Worm (Caenorhabditis elegans) whole organism, L1 larva: ENCODE results near the gene msp-63.

Source experiments
- C04F5.9 ChIP-seq: sonication (generic microtip); optimal IDR thresholded peaks from 2 replicates; lab custom pipeline; 2016; ENCODE audit warnings: missing genetic modification characterization, missing compliant biosample characterization
- C34B4.2 ChIP-seq: sonication (generic microtip); optimal IDR thresholded peaks from 2 replicates; lab custom pipeline; 2017; ENCODE audit warnings: mild to moderate bottlenecking, missing genetic modification characterization, missing compliant biosample characterization
- Y116A8C.19 ChIP-seq: sonication (generic microtip); optimal IDR thresholded peaks from 2 replicates; lab custom pipeline; 2016; ENCODE audit warnings: missing compliant biosample characterization, missing genetic modification characterization, borderline replicate concordance
- aha-1 ChIP-seq: fragments of 150-350 bp; optimal IDR thresholded peaks from 2 replicates; lab custom pipeline; 2014; ENCODE audit warnings: missing biosample characterization, missing genetic modification characterization
- alr-1 ChIP-seq: fragments of 200-800 bp; sonication (Bioruptor generic); optimal IDR thresholded peaks from 2 replicates; lab custom pipeline; 2018; ENCODE audit warnings: borderline replicate concordance, mild to moderate bottlenecking, missing genetic modification characterization, missing compliant biosample characterization
- aly-2 ChIP-seq: fragments of 150-350 bp; optimal IDR thresholded peaks from 2 replicates; lab custom pipeline; 2014; ENCODE audit warnings: missing biosample characterization, missing genetic modification characterization
- blmp-1 ChIP-seq: fragments of 150-350 bp; optimal IDR thresholded peaks from 2 replicates; lab custom pipeline; 2014; ENCODE audit warnings: missing biosample characterization, missing genetic modification characterization
- ceh-63 ChIP-seq: fragments of 200-800 bp; sonication (Bioruptor generic); optimal IDR thresholded peaks from 2 replicates; lab custom pipeline; 2018; ENCODE audit warnings: mild to moderate bottlenecking, missing genetic modification characterization, missing compliant biosample characterization
- ceh-8 ChIP-seq: fragments of 200-800 bp; sonication (Bioruptor generic); optimal IDR thresholded peaks from 2 replicates; lab custom pipeline; 2018; ENCODE audit warnings: mild to moderate bottlenecking, missing genetic modification characterization, moderate library complexity, missing compliant biosample characterization
- ceh-88 ChIP-seq: fragments of 200-800 bp; sonication (Bioruptor generic); IDR thresholded peaks from 2 replicates; pipeline ENCODE4 v1.3.6; 2022; ENCODE audit warnings: missing genetic modification characterization, missing compliant biosample characterization
- ces-1 ChIP-seq: fragments of 150-350 bp; optimal IDR thresholded peaks from 2 replicates; lab custom pipeline; 2014; ENCODE audit warnings: missing biosample characterization, missing genetic modification reagents, missing genetic modification characterization
- efl-3 ChIP-seq: fragments of 200-800 bp; sonication (Bioruptor generic); optimal IDR thresholded peaks from 2 replicates; lab custom pipeline; 2018; ENCODE audit warnings: mild to moderate bottlenecking, missing genetic modification characterization, missing compliant biosample characterization
- egl-13 ChIP-seq: sonication (generic microtip); optimal IDR thresholded peaks from 2 replicates; lab custom pipeline; 2016; ENCODE audit warnings: missing genotype, missing genetic modification reagents, missing genetic modification characterization, missing compliant biosample characterization
- egl-27 ChIP-seq, 2 experiments: fragments of 150-350 bp in 1 of 2; sonication (generic microtip); optimal IDR thresholded peaks; 3 replicates each; lab custom pipeline; 2017 to 2018; ENCODE audit warnings: missing biosample characterization in 2 of 2, missing genetic modification characterization in 2 of 2, missing genetic modification reagents in 2 of 2
- elt-2 ChIP-seq: sonication (generic microtip); optimal IDR thresholded peaks from 2 replicates; lab custom pipeline; 2016; ENCODE audit warnings: missing genetic modification characterization, mild to moderate bottlenecking, inconsistent platforms, missing compliant biosample characterization, missing genetic modification reagents
- elt-3 ChIP-seq, 6 experiments: fragments of 150-350 bp in 1 of 6; sonication (generic microtip); optimal IDR thresholded peaks; 2 replicates each; lab custom pipeline; 2017 to 2018; ENCODE audit warnings: missing biosample characterization in 6 of 6, missing genetic modification characterization in 6 of 6, inconsistent platforms in 1 of 6
- fkh-8 ChIP-seq: sonication (generic microtip); optimal IDR thresholded peaks from 2 replicates; lab custom pipeline; 2016; ENCODE audit warnings: mild to moderate bottlenecking, missing genetic modification characterization, missing compliant biosample characterization
- fos-1 ChIP-seq: fragments of 150-350 bp; optimal IDR thresholded peaks from 2 replicates; lab custom pipeline; 2014; ENCODE audit warnings: missing biosample characterization, missing genetic modification characterization
- grh-1 ChIP-seq: fragments of 200-800 bp; sonication (Bioruptor generic); IDR thresholded peaks from 2 replicates; pipeline ENCODE4 v1.3.6; 2022; ENCODE audit warnings: missing genetic modification reagents, missing genetic modification characterization, missing compliant biosample characterization
- hlh-17 ChIP-seq: fragments of 200-800 bp; sonication (Bioruptor generic); optimal IDR thresholded peaks from 2 replicates; lab custom pipeline; 2018; ENCODE audit warnings: missing genetic modification characterization, mild to moderate bottlenecking, missing compliant biosample characterization, moderate library complexity, borderline replicate concordance
- jun-1 ChIP-seq: fragments of 150-350 bp; optimal IDR thresholded peaks from 2 replicates; lab custom pipeline; 2014; ENCODE audit warnings: missing biosample characterization, missing genetic modification reagents, missing genetic modification characterization
- lin-13 ChIP-seq: fragments of 150-350 bp; optimal IDR thresholded peaks from 2 replicates; lab custom pipeline; 2014; ENCODE audit warnings: missing biosample characterization, missing genetic modification reagents, missing genetic modification characterization
- lin-15B ChIP-seq: fragments of 150-350 bp; sonication (generic microtip); optimal IDR thresholded peaks from 3 replicates; lab custom pipeline; 2014; ENCODE audit warnings: missing biosample characterization, missing genetic modification characterization
- lin-35 ChIP-seq, 2 experiments: fragments of 150-350 bp; optimal IDR thresholded peaks; 2 replicates each; lab custom pipeline; 2014; ENCODE audit warnings: missing biosample characterization in 2 of 2, missing genetic modification characterization in 2 of 2, missing genetic modification reagents in 2 of 2
- lir-3 ChIP-seq: sonication (generic microtip); optimal IDR thresholded peaks from 2 replicates; lab custom pipeline; 2016; ENCODE audit warnings: mild to moderate bottlenecking, missing genetic modification characterization, moderate library complexity, missing compliant biosample characterization; ENCODE audit not compliant: poor library complexity
- lsy-2 ChIP-seq, 2 experiments: fragments of 150-350 bp; optimal IDR thresholded peaks; 2 replicates each; lab custom pipeline; 2014; ENCODE audit warnings: missing biosample characterization in 2 of 2, missing genetic modification characterization in 2 of 2
- mef-2 ChIP-seq: fragments of 150-350 bp; optimal IDR thresholded peaks from 2 replicates; lab custom pipeline; 2014; ENCODE audit warnings: missing biosample characterization, missing genetic modification characterization
- mep-1 ChIP-seq: fragments of 150-350 bp; optimal IDR thresholded peaks from 2 replicates; lab custom pipeline; 2014; ENCODE audit warnings: missing biosample characterization, missing genetic modification characterization
- nhr-11 ChIP-seq: fragments of 150-350 bp; optimal IDR thresholded peaks from 2 replicates; lab custom pipeline; 2014; ENCODE audit warnings: missing biosample characterization, missing genetic modification characterization
- nhr-19 ChIP-seq: fragments of 200-800 bp; sonication (Bioruptor generic); conservative IDR thresholded peaks from 2 replicates; pipeline ENCODE4 v1.3.6; 2022; ENCODE audit warnings: missing genetic modification characterization, missing compliant biosample characterization
- nhr-28 ChIP-seq: fragments of 150-350 bp; optimal IDR thresholded peaks from 2 replicates; lab custom pipeline; 2014; ENCODE audit warnings: missing biosample characterization, missing genetic modification characterization
- nhr-76 ChIP-seq: sonication (generic microtip); optimal IDR thresholded peaks from 2 replicates; lab custom pipeline; 2017; ENCODE audit warnings: missing biosample characterization, missing genetic modification characterization
- nhr-84 ChIP-seq: sonication (generic microtip); optimal IDR thresholded peaks from 2 replicates; lab custom pipeline; 2017; ENCODE audit warnings: missing biosample characterization, missing genetic modification characterization
- nhr-85 ChIP-seq: sonication (generic microtip); peaks from one replicate; lab custom pipeline; 2016; ENCODE audit warnings: missing genetic modification characterization, inconsistent platforms, missing compliant biosample characterization
- nhr-90 ChIP-seq: sonication (generic microtip); optimal IDR thresholded peaks from 2 replicates; lab custom pipeline; 2016; ENCODE audit warnings: mild to moderate bottlenecking, missing genetic modification characterization, missing compliant biosample characterization; ENCODE audit not compliant: poor library complexity
- rnt-1 ChIP-seq: sonication (generic microtip); optimal IDR thresholded peaks from 2 replicates; lab custom pipeline; 2016; ENCODE audit warnings: mild to moderate bottlenecking, missing genetic modification characterization, moderate library complexity, missing compliant biosample characterization
- snu-23 ChIP-seq: sonication (generic microtip); optimal IDR thresholded peaks from 2 replicates; lab custom pipeline; 2016; ENCODE audit warnings: missing genetic modification characterization, missing compliant biosample characterization
- sox-4 ChIP-seq: sonication (generic microtip); optimal IDR thresholded peaks from 2 replicates; lab custom pipeline; 2016; ENCODE audit warnings: missing genetic modification characterization, missing compliant biosample characterization
- sup-37 ChIP-seq: fragments of 200-800 bp; sonication (Bioruptor generic); optimal IDR thresholded peaks from 2 replicates; lab custom pipeline; 2018; ENCODE audit warnings: mild to moderate bottlenecking, missing genetic modification characterization, missing compliant biosample characterization
- swsn-7 ChIP-seq: sonication (generic microtip); optimal IDR thresholded peaks from 2 replicates; lab custom pipeline; 2016; ENCODE audit warnings: missing genetic modification characterization, missing compliant biosample characterization
- tlp-1 ChIP-seq: fragments of 150-350 bp; optimal IDR thresholded peaks from 2 replicates; lab custom pipeline; 2014; ENCODE audit warnings: missing biosample characterization, missing genetic modification characterization
- vab-15 ChIP-seq: sonication (generic microtip); optimal IDR thresholded peaks from 2 replicates; lab custom pipeline; 2017; ENCODE audit warnings: missing genotype, mild to moderate bottlenecking, missing genetic modification characterization, missing compliant biosample characterization
- xbp-1 ChIP-seq: sonication (generic microtip); optimal IDR thresholded peaks from 2 replicates; lab custom pipeline; 2016; ENCODE audit warnings: missing genetic modification characterization, missing compliant biosample characterization
- zag-1 ChIP-seq: fragments of 150-350 bp; optimal IDR thresholded peaks from 2 replicates; lab custom pipeline; 2014; ENCODE audit warnings: missing biosample characterization, missing genetic modification characterization
- ztf-11 ChIP-seq, 2 experiments: sonication (generic microtip); optimal IDR thresholded peaks; 2 replicates each; lab custom pipeline; 2016 to 2017; ENCODE audit warnings: missing genetic modification characterization in 2 of 2, missing biosample characterization in 1 of 2, missing compliant biosample characterization in 1 of 2
- ztf-4 ChIP-seq: fragments of 150-350 bp; optimal IDR thresholded peaks from 2 replicates; lab custom pipeline; 2014; ENCODE audit warnings: missing biosample characterization, missing genetic modification characterization

Gene msp-63

DNA sequence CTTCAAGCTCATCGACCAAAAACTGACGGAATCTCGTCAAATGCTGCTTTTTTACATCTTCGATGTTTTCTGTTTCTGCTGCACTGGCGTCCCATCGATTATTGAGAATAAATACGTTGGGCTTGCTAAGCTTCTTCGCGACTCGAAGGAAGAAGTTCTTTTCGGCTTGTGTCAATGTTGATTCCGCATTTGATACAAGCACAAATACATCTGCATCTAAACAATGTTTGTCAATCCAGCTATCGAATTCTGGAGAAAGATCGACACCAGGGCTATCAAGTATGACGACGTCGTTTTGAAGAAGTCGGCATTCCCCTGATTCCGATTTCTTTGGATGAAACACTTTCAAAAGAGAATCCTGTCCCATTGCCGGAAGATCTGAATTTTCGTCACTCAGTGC, 37.9 kb upstream of the msp-63 start:
- TF ChIP-seq nhr-84 (tag; lab: Kevin White, UChicago) (no peak), nhr-19 (GFP tag; lab: Robert Waterston, UW) (no peak), Y116A8C.19 (no peak), lin-13 (GFP tag; lab: Kevin White, UChicago) (no peak), egl-13 (no peak), C04F5.9 (no peak), blmp-1 (tag; lab: Kevin White, UChicago) (no peak), zag-1 (no peak), sup-37 (GFP tag; lab: Kevin White, UChicago) (no peak), xbp-1 (tag; lab: Kevin White, UChicago) (no peak), nhr-85 (tag; lab: Kevin White, UChicago) (no peak), efl-3 (GFP tag; lab: Kevin White, UChicago) (no peak), hlh-17 (GFP tag; lab: Kevin White, UChicago) (no peak), lir-3 (tag; lab: Kevin White, UChicago) (no peak), grh-1 (GFP tag; lab: Robert Waterston, UW) (no peak)

DNA sequence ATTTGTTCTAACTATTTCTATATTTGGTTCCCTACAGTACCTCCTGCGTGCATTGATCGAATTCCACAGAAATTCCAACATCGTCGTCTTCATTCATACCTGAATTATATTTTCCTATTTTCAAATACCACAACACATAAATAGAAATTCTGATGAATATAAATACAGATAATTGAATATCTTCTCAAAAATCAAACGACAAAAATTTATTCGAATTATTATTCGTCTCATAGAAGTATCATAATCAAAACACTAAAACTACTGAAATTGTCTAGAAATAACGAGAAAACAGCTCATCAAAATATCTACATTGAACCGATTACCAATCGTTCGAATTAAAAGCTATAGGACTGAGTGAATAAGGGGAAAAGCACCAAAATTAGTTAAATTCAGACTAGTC, 35.9 kb upstream of the msp-63 start, which contains the start of gene gtap-1:
Gene gtap-1, minus strand, starts transcription at position 101 of the 400 bp plus-strand sequence.
- TF ChIP-seq alr-1 (tag; lab: Kevin White, UChicago): no peak

DNA sequence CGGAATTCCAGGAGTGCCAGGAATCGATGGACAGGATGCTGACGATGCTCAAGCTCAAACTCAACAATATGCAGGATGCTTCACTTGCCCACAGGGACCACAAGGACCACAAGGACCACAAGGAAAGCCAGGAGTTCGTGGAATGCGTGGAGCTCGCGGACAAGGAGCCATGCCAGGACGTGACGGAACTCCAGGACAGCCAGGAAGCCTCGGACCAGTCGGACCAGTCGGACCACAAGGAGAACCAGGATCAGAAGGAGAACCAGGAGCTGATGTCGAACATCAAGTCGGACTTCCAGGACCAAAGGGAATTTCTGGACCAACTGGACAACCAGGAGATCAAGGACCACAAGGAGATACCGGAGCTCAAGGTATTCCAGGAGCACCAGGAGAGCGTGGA, 34.1 kb upstream of the msp-63 start:
- TF ChIP-seq jun-1 (tag; lab: Kevin White, UChicago): no peak
- no peak for TF ChIP-seq mef-2
- no peak for TF ChIP-seq ztf-11 (tag; optimal IDR thresholded peaks at IDR 0.05; lab: Kevin White, UChicago)
- TF ChIP-seq swsn-7 (tag; lab: Kevin White, UChicago): no peak
- no peak for TF ChIP-seq nhr-76 (tag; lab: Kevin White, UChicago)
- TF ChIP-seq elt-2 (tag; lab: Kevin White, UChicago): no peak
- no peak for TF ChIP-seq grh-1 (GFP tag; lab: Robert Waterston, UW)
- no peak for TF ChIP-seq ceh-63
- no peak for TF ChIP-seq fkh-8
- TF ChIP-seq ztf-4 (tag; lab: Kevin White, UChicago): no peak
- TF ChIP-seq ceh-8: no peak
- no peak for TF ChIP-seq lsy-2 (tag; optimal IDR thresholded peaks at IDR 0.05; lab: Kevin White, UChicago)
- TF ChIP-seq, all 84 proteins: peak for 0

DNA sequence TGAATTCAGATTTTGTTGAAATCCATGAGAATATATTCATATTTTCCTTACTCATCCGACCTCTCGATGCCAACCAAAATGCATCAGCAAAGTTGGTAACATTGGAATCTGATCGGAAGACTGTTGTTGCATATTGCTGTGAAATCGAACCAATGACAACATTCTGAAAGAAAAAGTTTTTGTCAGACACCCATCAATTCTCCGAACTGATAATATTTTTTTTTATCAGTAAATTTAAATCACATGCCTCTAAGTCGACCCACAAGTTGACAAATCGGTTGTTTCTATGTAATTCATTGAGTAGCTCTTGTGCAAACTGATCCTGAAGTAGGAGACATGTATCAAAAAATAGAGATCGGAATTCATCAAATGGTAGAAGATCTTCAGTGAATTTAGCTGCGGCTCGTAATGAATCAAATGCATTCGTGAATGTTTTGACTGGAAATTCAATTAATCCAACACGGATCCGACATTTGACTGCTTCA, 32.7 kb upstream of the msp-63 start, which contains the start of gene col-74:
Gene col-74, plus strand, starts transcription at position 435 of the 485 bp plus-strand sequence.
- TF ChIP-seq nhr-28 (tag; lab: Kevin White, UChicago): no peak
- peak; percentile 55 for TF ChIP-seq elt-2 (tag; lab: Kevin White, UChicago)
- no peak for TF ChIP-seq sox-4
- TF ChIP-seq aha-1 (tag; lab: Kevin White, UChicago): no peak

DNA sequence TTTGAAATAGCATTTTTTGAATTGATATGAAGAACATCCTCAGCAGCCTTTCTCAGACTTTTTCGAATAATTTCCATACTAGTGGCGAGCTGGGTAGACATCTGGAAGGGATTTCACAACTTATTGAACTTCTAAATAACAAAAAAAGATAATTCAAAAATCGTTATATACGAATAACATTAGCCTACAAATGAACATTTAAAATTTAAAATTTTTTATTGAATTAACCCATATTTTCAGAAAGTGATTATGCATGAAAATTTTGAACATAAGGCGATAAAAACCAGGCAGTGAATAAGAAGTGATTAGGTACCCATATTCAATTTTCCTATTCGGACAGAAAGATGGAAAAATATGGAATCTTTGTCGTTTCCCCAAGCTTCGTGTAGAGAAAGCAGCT, 31.2 kb upstream of the msp-63 start, which contains the start of gene ZK1248.11:
Gene ZK1248.11, minus strand, starts transcription at position 101 of the 400 bp plus-strand sequence.
- TF ChIP-seq rnt-1 (tag; lab: Kevin White, UChicago) (no peak), zag-1 (no peak), nhr-90 (tag; lab: Kevin White, UChicago) (no peak), tlp-1 (tag; lab: Kevin White, UChicago) (no peak), snu-23 (GFP tag; lab: Kevin White, UChicago) (no peak), C34B4.2 (tag; lab: Kevin White, UChicago) (no peak), lin-35 (GFP tag; optimal IDR thresholded peaks at IDR 0.05; lab: Kevin White, UChicago) (no peak), fos-1 (no peak), egl-27 (tag; optimal IDR thresholded peaks at IDR 0.05; lab: Kevin White, UChicago) (no peak), aly-2 (no peak), nhr-28 (tag; lab: Kevin White, UChicago) (no peak), lin-15B (no peak), nhr-11 (tag; lab: Kevin White, UChicago) (no peak), elt-3 (tag; optimal IDR thresholded peaks at IDR 0.05; lab: Kevin White, UChicago) (no peak), ces-1 (GFP tag; lab: Kevin White, UChicago) (no peak), vab-15 (tag; lab: Kevin White, UChicago) (no peak), aha-1 (tag; lab: Kevin White, UChicago) (no peak), ceh-88 (GFP tag; lab: Robert Waterston, UW) (no peak), mep-1 (tag; lab: Kevin White, UChicago) (no peak)
- TF ChIP-seq, all 84 proteins: peak for 0
